Worm (Caenorhabditis elegans): ENCODE results near the gene B0285.3.
A peak's percentile ranks its signal among the peaks of the same experiment; 100 is the strongest.
"Not testable (repeated sequence)": the region's sequence is repeated elsewhere in the genome, so short reads cannot be mapped to it uniquely, and the experiment has no call there.

The B0285.3 gene

ce11 chrIII:4374854-4375253, 31.7 kb upstream of the B0285.3 start, which contains the start of gene pals-26 (continued):
- TF ChIP-seq duxl-1 (tag; optimal IDR thresholded peaks at IDR 0.05; ENCODE audit: poor library complexity) = no peak
- no peak for TF ChIP-seq dmd-6 (GFP tag; IDR thresholded peaks at IDR 0.05)

DNA sequence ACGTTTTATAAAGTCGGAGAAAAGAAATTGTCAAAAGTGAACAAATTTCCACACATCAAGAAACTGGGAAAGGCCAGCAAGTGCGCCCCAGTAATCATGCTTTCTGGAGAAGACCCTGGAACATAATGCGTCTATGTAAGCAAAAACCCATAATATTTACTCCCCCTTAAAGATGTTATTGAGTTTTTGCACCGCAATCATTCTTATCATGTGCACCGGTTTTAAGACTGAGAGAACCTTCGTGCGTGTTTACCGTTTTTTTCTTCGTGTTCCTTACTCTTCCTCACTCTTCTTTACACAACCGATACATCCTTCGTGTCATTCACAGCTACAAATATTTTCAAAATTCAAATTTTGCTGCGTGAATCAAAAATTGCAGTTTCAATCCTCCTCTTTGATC, 29.8 kb upstream of the B0285.3 start:
- TF ChIP-seq ceh-28 (tag; optimal IDR thresholded peaks at IDR 0.05) (no peak), tra-1 (GFP tag; IDR thresholded peaks at IDR 0.05) (no peak), daf-12 (tag; optimal IDR thresholded peaks at IDR 0.05) (no peak), unc-62 (GFP tag; optimal IDR thresholded peaks at IDR 0.05 in 1 of 2) (no peak), unc-62 (tag; optimal IDR thresholded peaks at IDR 0.05) (no peak), mep-1 (tag; optimal IDR thresholded peaks at IDR 0.05) (no peak), nhr-42 (GFP tag; IDR thresholded peaks at IDR 0.05) (no peak), daf-16 (GFP tag; optimal IDR thresholded peaks at IDR 0.05) (no peak), daf-16 (tag; optimal IDR thresholded peaks at IDR 0.05) (peak; percentile 97)

DNA sequence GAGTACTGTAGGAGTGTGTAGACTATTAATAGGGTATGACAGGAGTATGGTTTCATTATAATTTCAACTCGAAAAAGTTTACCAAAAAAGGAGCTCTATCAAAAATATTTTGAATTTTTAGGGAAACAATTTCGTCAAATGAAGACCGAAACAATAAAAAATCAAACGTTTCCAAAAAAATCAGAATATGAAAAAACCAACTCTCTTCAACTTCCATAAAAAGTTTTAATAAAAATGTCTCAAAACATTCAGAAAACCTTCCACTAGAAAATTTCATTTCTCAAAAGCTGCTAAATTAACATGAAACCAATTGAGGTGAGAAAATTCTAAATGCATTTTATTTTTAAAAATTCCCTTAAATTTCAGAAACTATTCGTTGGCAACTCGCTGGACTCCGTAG, 27.4 kb upstream of the B0285.3 start, which contains the start of gene ckb-3:
Gene ckb-3, plus strand, starts transcription at position 301 of the 400 bp plus-strand sequence.
- TF ChIP-seq snpc-4 (tag; optimal IDR thresholded peaks at IDR 0.05) (no peak), snpc-1.2 (GFP tag; IDR thresholded peaks at IDR 0.05) (no peak), rbr-2 (tag; optimal IDR thresholded peaks at IDR 0.05) (no peak), php-3 (GFP tag; IDR thresholded peaks at IDR 0.05) (no peak), D1046.2 (GFP tag; IDR thresholded peaks at IDR 0.05) (no peak), dmd-9 (GFP tag; IDR thresholded peaks at IDR 0.05) (no peak), mxl-2 (GFP tag; conservative IDR thresholded peaks at IDR 0.05) (no peak), dpl-1 (GFP tag; optimal IDR thresholded peaks at IDR 0.05) (no peak), lin-13 (GFP tag; optimal IDR thresholded peaks at IDR 0.05) (no peak), jun-1 (tag; optimal IDR thresholded peaks at IDR 0.05) (no peak), nhr-41 (GFP tag; IDR thresholded peaks at IDR 0.05) (no peak), mxl-3 (GFP tag; optimal IDR thresholded peaks at IDR 0.05) (no peak), unc-130 (GFP tag; optimal IDR thresholded peaks at IDR 0.05) (no peak)

DNA sequence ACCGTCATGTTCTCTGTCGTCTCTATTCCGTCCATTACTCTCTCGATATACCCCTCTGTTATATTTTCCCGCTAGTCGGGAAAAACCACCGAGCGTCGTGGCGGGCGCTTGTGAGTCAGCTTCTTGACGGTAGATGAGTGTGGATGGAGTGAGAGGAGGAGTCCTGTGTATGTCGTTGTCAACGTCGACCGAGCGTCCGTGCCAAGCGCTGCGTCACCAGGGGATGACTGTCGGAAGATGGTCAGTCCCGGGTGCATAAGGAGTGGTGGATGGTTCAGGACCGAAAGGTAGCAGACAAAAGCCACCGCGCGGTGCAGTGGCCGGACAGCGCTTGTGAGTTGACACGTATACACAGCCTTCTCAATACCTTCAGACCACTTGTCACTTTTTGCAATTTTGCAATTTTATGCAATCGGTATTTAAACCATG, 26.3 kb upstream of the B0285.3 start:
- TF ChIP-seq F10B5.3 (tag; optimal IDR thresholded peaks at IDR 0.05) = peak; percentile 49
- peak; percentile 61 for TF ChIP-seq dve-1 (tag; optimal IDR thresholded peaks at IDR 0.05; ENCODE audit: insufficient read depth)
- peak; percentile 8 for TF ChIP-seq F37D6.2 (tag; optimal IDR thresholded peaks at IDR 0.05)
- TF ChIP-seq nhr-42 (GFP tag; IDR thresholded peaks at IDR 0.05) = peak; percentile 69; the same call in 1 of the 2 replicates
- peak; percentile 64; the same call in 1 of the 2 replicates for TF ChIP-seq ZK337.2 (GFP tag; IDR thresholded peaks at IDR 0.05)
- TF ChIP-seq daf-16 (GFP tag; optimal IDR thresholded peaks at IDR 0.05) = peak; percentile 20 to 54
- peak; percentile 24 for TF ChIP-seq daf-16 (tag; optimal IDR thresholded peaks at IDR 0.05)
- peak; percentile 94 for TF ChIP-seq egl-43 (GFP tag; IDR thresholded peaks at IDR 0.05)
- peak; percentile 65 for TF ChIP-seq tra-1 (GFP tag; IDR thresholded peaks at IDR 0.05)
- peak; percentile 75; the same call in 1 of the 2 replicates for TF ChIP-seq F44E2.7 (GFP tag; IDR thresholded peaks at IDR 0.05)
- peak; percentile 53; the same call in 1 of the 2 replicates for TF ChIP-seq nhr-41 (GFP tag; IDR thresholded peaks at IDR 0.05)
- peak; percentile 30 for TF ChIP-seq nhr-6 (tag; optimal IDR thresholded peaks at IDR 0.05)
- TF ChIP-seq T26A8.4 (GFP tag; IDR thresholded peaks at IDR 0.05) = peak; percentile 84
- peak; percentile 96 for TF ChIP-seq aha-1 (tag)
- peak; percentile 67 for TF ChIP-seq nhr-48 (tag; optimal IDR thresholded peaks at IDR 0.05)
- peak; percentile 37 for TF ChIP-seq nhr-28 (tag; optimal IDR thresholded peaks at IDR 0.05)
- TF ChIP-seq ctbp-1 (GFP tag; IDR thresholded peaks at IDR 0.05) = peak; percentile 69; the same call in 1 of the 2 replicates
- peak; percentile 84 for TF ChIP-seq lin-38 (GFP tag; IDR thresholded peaks at IDR 0.05)
- peak; percentile 51 for TF ChIP-seq spr-3 (GFP tag; optimal IDR thresholded peaks at IDR 0.05)
- peak in 1 of 2 experiments; percentile 17 for TF ChIP-seq mdl-1 (tag; optimal IDR thresholded peaks at IDR 0.05)
- TF ChIP-seq Y75B8A.6 (GFP tag; IDR thresholded peaks at IDR 0.05) = peak; percentile 59; the same call in 1 of the 2 replicates
- TF ChIP-seq pha-4 (GFP tag; IDR thresholded peaks at IDR 0.05) = peak; percentile 84
- not testable (repeated sequence) for TF ChIP-seq pha-4 (tag; optimal IDR thresholded peaks at IDR 0.05)
- TF ChIP-seq jun-1 (tag; optimal IDR thresholded peaks at IDR 0.05) = peak; percentile 6
- TF ChIP-seq zfp-3 (GFP tag; conservative IDR thresholded peaks at IDR 0.05) = peak; percentile 82
- TF ChIP-seq nhr-102 (tag; optimal IDR thresholded peaks at IDR 0.05) = peak; percentile 71
- peak; percentile 39; the same call in 1 of the 2 replicates for TF ChIP-seq dmd-9 (GFP tag; IDR thresholded peaks at IDR 0.05)
- TF ChIP-seq pqm-1 (tag; optimal IDR thresholded peaks at IDR 0.05) = peak; percentile 3
- peak; percentile 78 for TF ChIP-seq madf-9 (GFP tag; conservative IDR thresholded peaks at IDR 0.05)

Data from whole organism, L4 larva.